Fruit fly (Drosophila melanogaster) whole organism: ENCODE results near the gene CG12355.

ENCODE experiments used
- CG8478 ChIP-seq: fragments of >200 bp; optimal IDR thresholded peaks from 2 replicates; lab custom pipeline; 2018; ENCODE audit warnings: inconsistent platforms
- Dll ChIP-seq: fragments of >200 bp; optimal IDR thresholded peaks from 2 replicates; lab custom pipeline; 2017
- EcR ChIP-seq, 2 experiments: fragments of >200 bp; optimal IDR thresholded peaks; 2 replicates each; lab custom pipeline; 2017; ENCODE audit warnings: missing biosample characterization in 2 of 2, missing genetic modification characterization in 2 of 2, missing genetic modification reagents in 2 of 2
- pan ChIP-seq: fragments of >200 bp; optimal IDR thresholded peaks from 2 replicates; lab custom pipeline; 2017
- psq ChIP-seq: fragments of >200 bp; optimal IDR thresholded peaks from 2 replicates; lab custom pipeline; 2017
- usp ChIP-seq: fragments of >200 bp; optimal IDR thresholded peaks from 2 replicates; lab custom pipeline; 2017; ENCODE audit warnings: missing biosample characterization, missing genetic modification characterization, mixed read lengths

Gene CG12355

DNA sequence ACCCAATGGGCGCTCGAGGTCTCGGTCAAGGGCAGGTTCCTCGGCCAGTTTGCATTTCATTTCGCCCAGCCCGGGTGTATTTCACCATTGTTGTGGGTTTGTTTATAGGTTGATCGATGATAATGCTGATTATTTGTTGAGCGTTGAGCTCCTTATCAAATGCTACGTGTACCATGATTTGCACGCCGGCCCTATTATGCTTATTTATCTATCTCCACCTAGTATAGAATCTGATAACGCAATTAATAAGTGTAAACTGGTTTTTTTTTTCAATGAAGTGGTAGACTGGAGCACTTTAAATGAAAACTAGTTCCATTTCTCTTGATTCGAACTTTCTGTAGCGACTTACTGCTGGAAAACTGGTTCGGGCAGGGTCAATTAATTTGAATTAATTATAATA lies 6.9 kb upstream of the CG12355 start:
- TF ChIP-seq EcR (GFP tag; optimal IDR thresholded peaks at IDR 0.05; lab: Kevin White, UChicago) (no peak), psq (lab: Kevin White, UChicago) (no peak), pan (no peak), CG8478 (no peak), usp (GFP tag; lab: Kevin White, UChicago) (no peak), Dll (lab: Kevin White, UChicago) (no peak)

- TF ChIP-seq usp (GFP tag; lab: Kevin White, UChicago) (no peak), psq (lab: Kevin White, UChicago) (no peak), Dll (lab: Kevin White, UChicago) (no peak), pan (no peak), CG8478 (no peak), EcR (GFP tag; optimal IDR thresholded peaks at IDR 0.05; lab: Kevin White, UChicago) (no peak)
These were observed 6.3 kb upstream of the CG12355 start for dm6 chr3L:15501646-15501972.

dm6 chr3L:15500813-15501645 lies 5.7 kb upstream of the CG12355 start, which contains the start of gene CG7272:
Gene CG7272, plus strand, starts transcription at chr3L:15500938.
- TF ChIP-seq usp (GFP tag; lab: Kevin White, UChicago) (no peak), CG8478 (no peak), EcR (GFP tag; optimal IDR thresholded peaks at IDR 0.05; lab: Kevin White, UChicago) (no peak), Dll (lab: Kevin White, UChicago) (no peak), psq (lab: Kevin White, UChicago) (no peak), pan (no peak)

DNA sequence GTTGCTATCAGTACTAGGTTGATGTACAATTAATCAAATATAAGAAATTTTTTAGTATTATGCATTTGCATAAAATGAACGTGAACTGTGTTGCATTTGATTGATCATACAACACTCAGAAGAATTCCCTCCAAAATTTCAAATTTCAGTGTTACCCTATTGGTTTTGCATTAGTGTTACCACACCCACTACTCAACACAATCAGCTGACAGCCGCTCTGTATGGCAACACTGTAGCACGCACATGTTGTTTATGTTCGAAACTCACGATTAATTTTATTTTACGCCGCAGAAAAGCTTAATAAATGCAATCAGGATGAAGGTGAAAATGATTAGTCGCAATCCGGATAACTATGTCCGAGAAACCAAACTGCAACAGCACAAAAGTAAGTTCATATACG lies 3.4 kb upstream of the CG12355 start, which contains the start of gene CG7275:
Gene CG7275, plus strand, starts transcription at position 215 of the 400 bp plus-strand sequence.
- TF ChIP-seq EcR (GFP tag; optimal IDR thresholded peaks at IDR 0.05; lab: Kevin White, UChicago) = no peak

DNA sequence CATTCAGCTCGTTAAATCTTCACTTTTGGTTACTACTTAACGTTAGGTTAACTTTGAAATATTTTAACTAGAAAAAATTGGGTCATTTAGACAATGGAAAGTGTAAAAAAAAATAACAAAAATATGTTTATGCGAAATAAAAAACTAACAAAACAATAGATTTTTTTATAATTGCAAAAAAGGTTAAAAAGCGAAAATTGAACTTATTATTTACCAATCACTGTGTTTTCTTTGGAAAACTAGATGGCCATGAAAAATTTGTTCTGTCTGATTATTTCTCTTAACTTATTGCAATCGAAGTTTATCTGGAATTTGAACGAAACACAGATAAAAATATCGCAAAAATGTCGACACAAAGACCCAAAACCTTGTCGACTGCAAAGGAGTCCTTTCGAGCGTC lies 2.6 kb upstream of the CG12355 start, which contains the start of gene CG7276:
Gene CG7276, plus strand, starts transcription at position 301 of the 400 bp plus-strand sequence.
- TF ChIP-seq EcR (GFP tag; optimal IDR thresholded peaks at IDR 0.05; lab: Kevin White, UChicago) = no peak
- no peak for TF ChIP-seq CG8478
- no peak for TF ChIP-seq psq (lab: Kevin White, UChicago)
- TF ChIP-seq usp (GFP tag; lab: Kevin White, UChicago) = no peak
- TF ChIP-seq pan = no peak
- no peak for TF ChIP-seq Dll (lab: Kevin White, UChicago)

dm6 chr3L:15496274-15496673 lies 925 bp upstream of the CG12355 start, which contains the start of gene CG13455:
Gene CG13455, plus strand, starts transcription at chr3L:15496574.
- TF ChIP-seq pan = no peak
- no peak for TF ChIP-seq psq (lab: Kevin White, UChicago)
- no peak for TF ChIP-seq EcR (GFP tag; optimal IDR thresholded peaks at IDR 0.05; lab: Kevin White, UChicago)
- TF ChIP-seq Dll (lab: Kevin White, UChicago) = no peak
- no peak for TF ChIP-seq CG8478
- no peak for TF ChIP-seq usp (GFP tag; lab: Kevin White, UChicago)

dm6 chr3L:15494599-15495271 lies 614 bp downstream of the CG12355 start:
- TF ChIP-seq pan (no peak), usp (GFP tag; lab: Kevin White, UChicago) (no peak), Dll (lab: Kevin White, UChicago) (no peak), CG8478 (no peak), psq (lab: Kevin White, UChicago) (no peak), EcR (GFP tag; optimal IDR thresholded peaks at IDR 0.05; lab: Kevin White, UChicago) (no peak)

dm6 chr3L:15493886-15494598 lies 1.3 kb downstream of the CG12355 start:
- TF ChIP-seq Dll (lab: Kevin White, UChicago) (no peak), psq (lab: Kevin White, UChicago) (no peak), EcR (GFP tag; optimal IDR thresholded peaks at IDR 0.05; lab: Kevin White, UChicago) (no peak), CG8478 (no peak), pan (no peak), usp (GFP tag; lab: Kevin White, UChicago) (no peak)

dm6 chr3L:15485302-15485701 lies 10.0 kb downstream of the CG12355 start, which contains the start of gene Ran-like:
Gene Ran-like, minus strand, starts transcription at chr3L:15485402.
- TF ChIP-seq psq (lab: Kevin White, UChicago) = no peak
- no peak for TF ChIP-seq CG8478
- no peak for TF ChIP-seq usp (GFP tag; lab: Kevin White, UChicago)
- no peak for TF ChIP-seq EcR (GFP tag; optimal IDR thresholded peaks at IDR 0.05; lab: Kevin White, UChicago)
- no peak for TF ChIP-seq Dll (lab: Kevin White, UChicago)
- no peak for TF ChIP-seq pan

- TF ChIP-seq Dll (lab: Kevin White, UChicago) (no peak), EcR (GFP tag; optimal IDR thresholded peaks at IDR 0.05; lab: Kevin White, UChicago) (no peak), usp (GFP tag; lab: Kevin White, UChicago) (no peak), CG8478 (no peak), psq (lab: Kevin White, UChicago) (no peak), pan (no peak)
These were observed 21.3 kb downstream of the CG12355 start, which contains the start of gene cocoon for dm6 chr3L:15474010-15474409. Gene cocoon, minus strand, starts transcription at chr3L:15474110.
